Worm (Caenorhabditis elegans): ENCODE data around the gene fbxa-156.
A peak's percentile ranks its signal among the peaks of the same experiment; 100 is the strongest.

DNA sequence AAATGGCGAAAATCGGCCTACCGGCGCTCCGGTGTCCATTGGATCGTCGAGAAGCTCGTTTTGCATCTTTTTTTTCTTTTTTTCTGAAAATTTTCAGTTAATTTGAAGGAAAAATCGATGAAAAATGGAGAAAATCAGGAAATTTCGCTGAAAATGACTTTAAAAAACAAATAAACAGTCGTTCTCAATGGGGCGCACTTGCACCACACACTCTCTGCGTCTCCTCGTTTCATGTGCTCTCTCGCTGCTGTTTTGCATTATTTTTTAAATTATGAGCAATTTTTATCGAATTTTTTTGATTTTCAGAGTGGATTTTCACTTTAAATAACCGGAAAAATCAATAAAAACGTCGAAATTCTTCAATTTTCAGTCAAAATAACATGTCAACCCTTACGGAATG, 26.0 kb downstream of the fbxa-156 start, which contains the start of gene csn-1:
- peak in 1 of 2 experiments; percentile 47 for TF ChIP-seq lsy-2 (tag; optimal IDR thresholded peaks at IDR 0.05)
- no peak for TF ChIP-seq daf-16 (GFP tag; optimal IDR thresholded peaks at IDR 0.05)
- no peak for TF ChIP-seq daf-16 (tag; optimal IDR thresholded peaks at IDR 0.05)
- TF ChIP-seq ces-1 (GFP tag; optimal IDR thresholded peaks at IDR 0.05): no peak
- no peak for TF ChIP-seq nhr-77 (tag; optimal IDR thresholded peaks at IDR 0.05)
- no peak for TF ChIP-seq ceh-82 (tag; optimal IDR thresholded peaks at IDR 0.05)
- TF ChIP-seq ztf-11 (tag; optimal IDR thresholded peaks at IDR 0.05): no peak
- TF ChIP-seq Y105C5A.15 (GFP tag; IDR thresholded peaks at IDR 0.05): no peak
- no peak for TF ChIP-seq zag-1 (tag; optimal IDR thresholded peaks at IDR 0.05)
- no peak for TF ChIP-seq ceh-20 (GFP tag; IDR thresholded peaks at IDR 0.05)

Measured in whole organism, L4 larva.